Worm (Caenorhabditis elegans) whole organism, L2 larva: ENCODE measurements around the gene fbxb-20.
A peak's percentile ranks its signal among the peaks of the same experiment; 100 is the strongest.
"Not testable (repeated sequence)": the region's sequence is repeated elsewhere in the genome, so short reads cannot be mapped to it uniquely, and the experiment has no call there.

Source experiments
- F13H6.1 ChIP-seq: sonication (generic microtip); optimal IDR thresholded peaks from 2 replicates; lab custom pipeline; 2016; ENCODE audit warnings: missing genetic modification characterization, missing compliant biosample characterization
- aly-2 ChIP-seq: fragments of 150-350 bp; optimal IDR thresholded peaks from 2 replicates; lab custom pipeline; 2014; ENCODE audit warnings: missing biosample characterization, missing genetic modification characterization
- ama-1 ChIP-seq: fragments of 150-350 bp; optimal IDR thresholded peaks from 2 replicates; lab custom pipeline; 2018; ENCODE audit warnings: inconsistent platforms
- blmp-1 ChIP-seq: sonication (generic microtip); optimal IDR thresholded peaks from 2 replicates; lab custom pipeline; 2017; ENCODE audit warnings: missing genetic modification characterization, mild to moderate bottlenecking, missing compliant biosample characterization, antibody characterized with exemption, moderate library complexity; ENCODE audit not compliant: insufficient read depth
- ceh-16 ChIP-seq: fragments of 150-350 bp; optimal IDR thresholded peaks from 2 replicates; lab custom pipeline; 2014; ENCODE audit warnings: missing biosample characterization, missing genetic modification characterization
- ceh-82 ChIP-seq: fragments of 150-350 bp; optimal IDR thresholded peaks from 2 replicates; lab custom pipeline; 2014; ENCODE audit warnings: missing biosample characterization, missing genetic modification characterization
- crh-2 ChIP-seq: sonication (generic microtip); optimal IDR thresholded peaks from 2 replicates; lab custom pipeline; 2017; ENCODE audit warnings: missing biosample characterization, missing genetic modification characterization
- dmd-4 ChIP-seq: sonication (generic microtip); optimal IDR thresholded peaks from 2 replicates; lab custom pipeline; 2017; ENCODE audit warnings: missing biosample characterization, missing genetic modification characterization
- fos-1 ChIP-seq: fragments of 150-350 bp; optimal IDR thresholded peaks from 2 replicates; lab custom pipeline; 2014; ENCODE audit warnings: missing biosample characterization, missing genetic modification characterization
- gmeb-1 ChIP-seq: fragments of 150-350 bp; optimal IDR thresholded peaks from 2 replicates; lab custom pipeline; 2014; ENCODE audit warnings: missing biosample characterization, missing genetic modification characterization
- lin-11 ChIP-seq: fragments of 150-350 bp; sonication (generic microtip); optimal IDR thresholded peaks from 2 replicates; lab custom pipeline; 2014; ENCODE audit warnings: missing biosample characterization, missing genetic modification characterization, inconsistent platforms, mixed read lengths
- lin-39 ChIP-seq: fragments of 150-350 bp; optimal IDR thresholded peaks from 2 replicates; lab custom pipeline; 2014; ENCODE audit warnings: missing biosample characterization, missing genetic modification reagents, missing genetic modification characterization
- lsy-2 ChIP-seq, 2 experiments: fragments of 150-350 bp in 1 of 2; sonication (generic microtip) in 1 of 2; optimal IDR thresholded peaks; 2 replicates each; lab custom pipeline; 2014 to 2017; ENCODE audit warnings: missing biosample characterization in 2 of 2, missing genetic modification characterization in 2 of 2
- mab-5 ChIP-seq: fragments of 150-350 bp; optimal IDR thresholded peaks from 2 replicates; lab custom pipeline; 2014; ENCODE audit warnings: missing biosample characterization, missing genetic modification characterization
- mbf-1 ChIP-seq: sonication (generic microtip); optimal IDR thresholded peaks from 2 replicates; lab custom pipeline; 2017; ENCODE audit warnings: missing biosample characterization, missing genetic modification characterization
- mdl-1 ChIP-seq, 2 experiments: fragments of 150-350 bp in 1 of 2; sonication (generic microtip) in 1 of 2; optimal IDR thresholded peaks; 2 replicates each; lab custom pipeline; 2017; ENCODE audit warnings: missing biosample characterization in 2 of 2, missing genetic modification characterization in 2 of 2
- nhr-11 ChIP-seq: fragments of 150-350 bp; optimal IDR thresholded peaks from 2 replicates; lab custom pipeline; 2014; ENCODE audit warnings: missing biosample characterization, missing genetic modification characterization
- nhr-12 ChIP-seq: fragments of 150-350 bp; optimal IDR thresholded peaks from 2 replicates; lab custom pipeline; 2014; ENCODE audit warnings: missing biosample characterization, missing genetic modification characterization
- nhr-21 ChIP-seq: fragments of 150-350 bp; optimal IDR thresholded peaks from 2 replicates; lab custom pipeline; 2014; ENCODE audit warnings: missing biosample characterization, missing genetic modification characterization
- nhr-23 ChIP-seq: fragments of 150-350 bp; optimal IDR thresholded peaks from 2 replicates; lab custom pipeline; 2014; ENCODE audit warnings: missing biosample characterization, missing genetic modification reagents, missing genetic modification characterization
- nhr-237 ChIP-seq: fragments of 150-350 bp; optimal IDR thresholded peaks from 2 replicates; lab custom pipeline; 2014; ENCODE audit warnings: missing biosample characterization, missing genetic modification characterization
- nhr-6 ChIP-seq: fragments of 150-350 bp; optimal IDR thresholded peaks from 2 replicates; lab custom pipeline; 2014; ENCODE audit warnings: missing biosample characterization, missing genetic modification characterization
- nhr-77 ChIP-seq: fragments of 150-350 bp; optimal IDR thresholded peaks from 2 replicates; lab custom pipeline; 2014; ENCODE audit warnings: missing biosample characterization, missing genetic modification characterization
- sma-3 ChIP-seq: sonication (generic microtip); optimal IDR thresholded peaks from 2 replicates; lab custom pipeline; 2016; ENCODE audit warnings: missing genetic modification reagents, missing genetic modification characterization, missing compliant biosample characterization
- sma-9 ChIP-seq, 2 experiments: fragments of 150-350 bp in 1 of 2; sonication (generic microtip) in 1 of 2; optimal IDR thresholded peaks; 2 replicates each; lab custom pipeline; 2014 to 2016; ENCODE audit warnings: missing genetic modification characterization in 2 of 2, mild to moderate bottlenecking in 1 of 2, missing biosample characterization in 1 of 2, missing compliant biosample characterization in 1 of 2, missing genetic modification reagents in 1 of 2, moderate library complexity in 1 of 2
- snpc-4 ChIP-seq: fragments of 150-350 bp; optimal IDR thresholded peaks from 2 replicates; lab custom pipeline; 2014; ENCODE audit warnings: missing biosample characterization, missing genetic modification characterization
- unc-55 ChIP-seq: fragments of 150-350 bp; sonication (generic microtip); optimal IDR thresholded peaks from 3 replicates; lab custom pipeline; 2014; ENCODE audit warnings: missing biosample characterization, missing genetic modification reagents, missing genetic modification characterization
- unc-62 ChIP-seq: fragments of 150-350 bp; optimal IDR thresholded peaks from 2 replicates; lab custom pipeline; 2014; ENCODE audit warnings: missing biosample characterization, missing genetic modification reagents, missing genetic modification characterization
- zag-1 ChIP-seq: fragments of 150-350 bp; optimal IDR thresholded peaks from 2 replicates; lab custom pipeline; 2014; ENCODE audit warnings: missing biosample characterization, missing genetic modification characterization
- ztf-4 ChIP-seq: fragments of 150-350 bp; optimal IDR thresholded peaks from 2 replicates; lab custom pipeline; 2014; ENCODE audit warnings: missing biosample characterization, missing genetic modification characterization

The fbxb-20 gene

DNA sequence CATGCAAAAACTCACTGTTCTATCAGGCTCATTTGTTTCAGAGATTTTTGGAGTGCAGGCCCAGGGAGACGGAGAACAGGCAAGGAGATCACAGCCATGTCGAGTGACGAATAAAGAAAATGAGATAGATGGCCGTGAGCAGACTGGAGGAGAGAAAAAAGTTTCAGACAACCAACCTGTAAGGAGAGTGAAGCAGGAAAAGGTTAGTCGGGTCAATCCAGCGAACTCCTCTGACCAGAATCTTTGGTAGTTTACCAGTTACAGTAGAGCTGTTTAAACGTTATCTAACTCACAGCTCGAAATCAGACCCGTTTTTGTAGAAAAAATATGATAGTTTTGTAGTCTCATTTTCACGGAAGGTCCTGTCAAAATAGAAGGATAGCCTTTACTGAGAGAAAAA is 1.6 kb downstream of the fbxb-20 start, which contains the start of gene fbxb-21:
TSS of gene fbxb-21 (minus strand) at position 101 of the 400 bp plus-strand sequence.
- TF ChIP-seq nhr-77 (no peak), mab-5 (tag; lab: Kevin White, UChicago) (no peak), F13H6.1 (no peak), zag-1 (tag; lab: Kevin White, UChicago) (no peak), nhr-237 (tag; lab: Kevin White, UChicago) (no peak), lin-11 (tag; lab: Kevin White, UChicago) (no peak), ceh-82 (tag; lab: Kevin White, UChicago) (no peak), nhr-23 (no peak), unc-55 (GFP tag; lab: Kevin White, UChicago) (no peak)

DNA sequence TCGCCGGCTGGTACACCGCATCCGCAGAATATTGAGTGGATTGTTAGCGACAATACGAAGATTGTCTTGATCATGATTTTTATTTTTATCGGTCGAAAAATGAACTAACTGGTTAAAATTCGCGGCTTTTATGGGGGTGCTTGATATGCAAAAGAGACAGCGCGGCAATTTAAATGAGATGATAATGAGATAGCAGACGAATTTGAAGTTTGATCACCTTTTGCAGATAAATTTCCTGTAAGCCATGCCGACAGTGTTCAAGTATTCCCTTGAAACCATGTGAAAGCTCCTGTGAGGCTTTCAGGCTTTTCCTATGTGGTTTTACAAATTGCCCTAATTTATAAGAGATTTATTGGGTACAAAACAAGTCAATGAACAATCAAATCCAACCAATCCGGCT is 4.2 kb downstream of the fbxb-20 start, which contains the start of gene ZC204.17:
TSS of gene ZC204.17 (minus strand) at position 101 of the 400 bp plus-strand sequence.
- no peak for TF ChIP-seq mbf-1
- TF ChIP-seq nhr-23 = no peak
- TF ChIP-seq dmd-4 = no peak
- TF ChIP-seq fos-1 (tag; lab: Kevin White, UChicago) = no peak
- no peak for TF ChIP-seq zag-1 (tag; lab: Kevin White, UChicago)
- TF ChIP-seq lin-39 (tag; lab: Kevin White, UChicago) = no peak

- TF ChIP-seq crh-2 (no peak), zag-1 (tag; lab: Kevin White, UChicago) (no peak), sma-3 (GFP tag; lab: Kevin White, UChicago) (no peak), ztf-4 (tag; lab: Kevin White, UChicago) (no peak), ama-1 (lab: Kevin White, UChicago) (no peak), blmp-1 (no peak), nhr-12 (tag; lab: Kevin White, UChicago) (no peak), fos-1 (tag; lab: Kevin White, UChicago) (no peak), snpc-4 (tag; lab: Kevin White, UChicago) (no peak), nhr-6 (tag; lab: Kevin White, UChicago) (no peak), nhr-23 (no peak), lin-11 (tag; lab: Kevin White, UChicago) (no peak), ceh-82 (tag; lab: Kevin White, UChicago) (no peak), mdl-1 (tag; optimal IDR thresholded peaks at IDR 0.05; lab: Kevin White, UChicago) (no peak), sma-9 (GFP tag; optimal IDR thresholded peaks at IDR 0.05; lab: Kevin White, UChicago) (no peak), sma-9 (tag; optimal IDR thresholded peaks at IDR 0.05; lab: Kevin White, UChicago) (no peak), unc-62 (GFP tag; lab: Kevin White, UChicago) (no peak), lsy-2 (tag; optimal IDR thresholded peaks at IDR 0.05; lab: Kevin White, UChicago) (no peak), nhr-21 (tag; lab: Kevin White, UChicago) (no peak), gmeb-1 (tag; lab: Kevin White, UChicago) (no peak), ceh-16 (no peak)
Observed at ce11 chrII:1644777-1645348, 5.5 kb downstream of the fbxb-20 start, which contains the start of gene ZC204.6. Gene ZC204.6 (minus strand): TSS chrII:1644827.

DNA sequence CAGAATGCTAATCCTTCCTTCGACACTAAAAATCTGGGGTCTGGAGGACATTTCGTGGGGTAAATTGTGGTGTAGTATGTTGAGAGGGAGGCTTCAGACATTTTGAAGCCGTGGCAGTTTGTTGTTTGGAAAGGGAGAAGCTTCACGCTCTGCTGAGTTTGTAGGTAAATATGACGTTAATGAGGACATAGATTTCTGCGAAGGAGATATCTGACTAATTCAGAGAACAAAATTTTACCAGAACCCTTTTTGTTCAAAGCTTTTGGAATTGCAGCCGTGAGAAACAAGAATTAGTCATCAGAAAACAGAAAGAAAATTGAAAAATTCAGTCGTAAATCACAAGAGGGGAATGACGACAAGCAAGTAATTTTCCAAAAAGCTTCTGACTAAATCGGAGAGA is 9.9 kb downstream of the fbxb-20 start, which contains the start of gene srh-72:
TSS of gene srh-72 (minus strand) at position 101 of the 400 bp plus-strand sequence.
- TF ChIP-seq aly-2 (no peak), mdl-1 (tag; optimal IDR thresholded peaks at IDR 0.05; lab: Kevin White, UChicago) (no peak)

DNA sequence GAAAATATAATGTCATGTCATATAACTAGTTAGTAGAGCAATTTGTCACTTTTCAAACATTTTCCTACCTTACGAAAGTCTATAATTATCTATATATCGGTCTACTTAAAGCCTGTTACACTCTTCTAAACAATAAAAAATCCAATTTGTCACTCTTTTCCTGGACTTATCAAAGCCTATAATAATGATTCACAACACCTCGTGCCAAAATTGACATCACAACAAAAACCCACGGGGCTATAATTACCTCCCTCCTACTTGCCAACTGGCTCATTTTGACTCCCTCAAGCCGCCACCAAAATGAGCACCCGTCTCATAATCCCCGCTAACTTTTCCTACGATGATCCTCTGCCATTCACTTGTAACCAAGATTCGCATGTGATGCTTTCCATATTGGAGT is 14.0 kb downstream of the fbxb-20 start, which contains the start of gene srg-20:
TSS of gene srg-20 (plus strand) at position 301 of the 400 bp plus-strand sequence.
- TF ChIP-seq nhr-6, nhr-11, snpc-4 (tag; lab: Kevin White, UChicago): not testable (repeated sequence)

DNA sequence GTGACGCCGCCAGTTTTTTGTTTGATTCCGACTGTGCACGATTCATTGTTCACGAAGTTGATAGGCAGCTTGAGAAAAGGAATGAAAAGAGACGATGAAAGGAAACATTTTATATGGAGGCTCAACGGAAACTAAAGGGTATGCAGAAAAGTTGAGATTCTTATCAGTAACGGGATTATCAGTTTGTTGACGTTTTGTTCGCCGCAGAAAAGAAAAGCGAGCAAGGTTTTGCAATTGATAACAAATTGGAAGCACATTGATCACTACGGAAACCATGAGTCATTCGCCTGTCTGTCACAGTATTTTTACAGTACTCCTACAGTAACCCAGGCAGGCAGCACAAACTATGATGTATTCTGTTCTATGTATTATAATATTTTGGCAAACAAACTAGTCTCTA is 14.4 kb downstream of the fbxb-20 start:
- TF ChIP-seq ztf-4 (tag; lab: Kevin White, UChicago) (no peak), fos-1 (tag; lab: Kevin White, UChicago) (peak; percentile 41)
- TF ChIP-seq, all 48 proteins: peak for 1
